Fruit fly (Drosophila melanogaster) whole organism, embryonic: ENCODE measurements around the gene Hexim.

Source experiments
- Antp ChIP-seq: fragments of 200-800 bp; sonication (Bioruptor generic); optimal IDR thresholded peaks from 3 replicates; lab custom pipeline; 2016; ENCODE audit warnings: missing biosample characterization, missing genetic modification characterization
- Asciz ChIP-seq: fragments of 200-800 bp; sonication (Bioruptor generic); optimal IDR thresholded peaks from 2 replicates; lab custom pipeline; 2017; ENCODE audit warnings: missing biosample characterization, mild to moderate bottlenecking, missing genetic modification characterization, missing genetic modification reagents
- Atf6 ChIP-seq: fragments of 200-800 bp; sonication (Bioruptor generic); IDR thresholded peaks from 2 replicates; pipeline ENCODE4 v1.3.6; 2022; ENCODE audit warnings: missing biosample characterization, missing genetic modification characterization
- CG1233 ChIP-seq: fragments of 200-800 bp; sonication (Bioruptor generic); optimal IDR thresholded peaks from 4 replicates; lab custom pipeline; 2018; ENCODE audit warnings: missing biosample characterization, mild to moderate bottlenecking, missing genetic modification characterization
- CG13296 ChIP-seq: fragments of 200-800 bp; sonication (Bioruptor generic); optimal IDR thresholded peaks from 3 replicates; lab custom pipeline; 2018; ENCODE audit warnings: missing biosample characterization, mild to moderate bottlenecking, missing genetic modification characterization
- CG13424 ChIP-seq: fragments of 200-800 bp; sonication (Bioruptor generic); optimal IDR thresholded peaks from 2 replicates; lab custom pipeline; 2019; ENCODE audit warnings: missing biosample characterization, mild to moderate bottlenecking, missing genetic modification characterization, moderate library complexity
- CG14965 ChIP-seq: fragments of 200-800 bp; sonication (Bioruptor generic); optimal IDR thresholded peaks from 2 replicates; lab custom pipeline; 2016; ENCODE audit warnings: missing biosample characterization, missing genetic modification characterization, borderline replicate concordance
- CG1529 ChIP-seq: fragments of 200-800 bp; sonication (Bioruptor generic); optimal IDR thresholded peaks from 3 replicates; lab custom pipeline; 2018; ENCODE audit warnings: missing biosample characterization, missing genetic modification characterization
- CG15479 ChIP-seq: fragments of 200-800 bp; sonication (Bioruptor generic); optimal IDR thresholded peaks from 3 replicates; lab custom pipeline; 2019; ENCODE audit warnings: missing biosample characterization, mild to moderate bottlenecking, missing genetic modification characterization, moderate library complexity
- CG16863 ChIP-seq: fragments of 200-800 bp; sonication (Bioruptor generic); optimal IDR thresholded peaks from 3 replicates; lab custom pipeline; 2016; ENCODE audit warnings: missing biosample characterization, missing genetic modification characterization
- CG17361 ChIP-seq: fragments of 200-800 bp; sonication (Bioruptor generic); IDR thresholded peaks from 3 replicates; pipeline ENCODE4 v1.3.6; 2022; ENCODE audit warnings: missing biosample characterization, missing genetic modification characterization
- CG17612 ChIP-seq: fragments of 200-800 bp; sonication (Bioruptor generic); IDR thresholded peaks from 2 replicates; pipeline ENCODE4 v1.3.6; 2022; ENCODE audit warnings: missing biosample characterization, missing genetic modification characterization
- CG17802 ChIP-seq: fragments of 200-800 bp; sonication (Bioruptor generic); optimal IDR thresholded peaks from 2 replicates; lab custom pipeline; 2018; ENCODE audit warnings: missing biosample characterization, mild to moderate bottlenecking, missing genetic modification characterization, moderate library complexity
- CG18476 ChIP-seq: fragments of 200-800 bp; sonication (Bioruptor generic); optimal IDR thresholded peaks from 2 replicates; lab custom pipeline; 2016; ENCODE audit warnings: missing biosample characterization, mild to moderate bottlenecking, missing genetic modification characterization
- CG18619 ChIP-seq: fragments of 200-800 bp; sonication (Bioruptor generic); optimal IDR thresholded peaks from 3 replicates; lab custom pipeline; 2017; ENCODE audit warnings: missing biosample characterization, mild to moderate bottlenecking, missing genetic modification characterization
- CG31388 ChIP-seq: fragments of 200-800 bp; sonication (Bioruptor generic); optimal IDR thresholded peaks from 2 replicates; lab custom pipeline; 2016; ENCODE audit warnings: missing biosample characterization, missing genetic modification characterization
- CG33213 ChIP-seq: fragments of 200-800 bp; sonication (Bioruptor generic); optimal IDR thresholded peaks from 3 replicates; lab custom pipeline; 2016; ENCODE audit warnings: missing biosample characterization, missing genetic modification characterization
- CG42726 ChIP-seq: fragments of 200-800 bp; sonication (Bioruptor generic); IDR thresholded peaks from 2 replicates; pipeline ENCODE4 v1.3.6; 2022; ENCODE audit warnings: missing biosample characterization, missing genetic modification characterization; ENCODE audit not compliant: partially characterized antibody
- CG4328 ChIP-seq: fragments of 200-800 bp; sonication (Bioruptor generic); optimal IDR thresholded peaks from 3 replicates; lab custom pipeline; 2017; ENCODE audit warnings: missing biosample characterization, missing genetic modification reagents, missing genetic modification characterization
- CG43689 ChIP-seq: fragments of 200-800 bp; sonication (Bioruptor generic); IDR thresholded peaks from 2 replicates; pipeline ENCODE4 v1.3.6; 2022; ENCODE audit warnings: missing biosample characterization, missing genetic modification characterization
- CG8089 ChIP-seq: fragments of 200-800 bp; sonication (Bioruptor generic); optimal IDR thresholded peaks from 3 replicates; lab custom pipeline; 2016; ENCODE audit warnings: missing biosample characterization, missing genetic modification characterization
- CG8478 ChIP-seq: fragments of >200 bp; optimal IDR thresholded peaks from 2 replicates; lab custom pipeline; 2018
- CG8924 ChIP-seq: fragments of 200-800 bp; optimal IDR thresholded peaks from 3 replicates; lab custom pipeline; 2019; ENCODE audit warnings: missing biosample characterization, mild to moderate bottlenecking, missing genetic modification characterization, moderate library complexity
- Chrac-16 ChIP-seq: fragments of 200-800 bp; sonication (Bioruptor generic); optimal IDR thresholded peaks from 3 replicates; lab custom pipeline; 2016; ENCODE audit warnings: missing biosample characterization, missing genetic modification characterization
- Dref ChIP-seq: fragments of 200-800 bp; sonication (Bioruptor generic); IDR thresholded peaks from 2 replicates; pipeline ENCODE4 v1.3.6; 2022; ENCODE audit warnings: missing biosample characterization, missing genetic modification characterization
- GATAe ChIP-seq: fragments of 200-800 bp; sonication (Bioruptor generic); conservative IDR thresholded peaks from 2 replicates; pipeline ENCODE4 v1.3.6; 2022; ENCODE audit warnings: missing biosample characterization, missing genetic modification characterization
- Hmx ChIP-seq: fragments of 200-800 bp; sonication (Bioruptor generic); optimal IDR thresholded peaks from 2 replicates; lab custom pipeline; 2016; ENCODE audit warnings: missing biosample characterization, missing genetic modification characterization
- NFAT ChIP-seq: fragments of 200-800 bp; sonication (Bioruptor generic); IDR thresholded peaks from 2 replicates; pipeline ENCODE4 v1.3.6; 2022; ENCODE audit warnings: missing biosample characterization, missing genetic modification characterization
- Oaz ChIP-seq: fragments of 200-800 bp; sonication (Bioruptor generic); IDR thresholded peaks from 2 replicates; pipeline ENCODE4 v1.3.6; 2022; ENCODE audit warnings: missing biosample characterization, missing genetic modification characterization
- Rfx ChIP-seq: fragments of 200-800 bp; sonication (Bioruptor generic); IDR thresholded peaks from 2 replicates; pipeline ENCODE4 v1.3.6; 2022; ENCODE audit warnings: missing biosample characterization, missing genetic modification characterization
- ap ChIP-seq: fragments of 200-800 bp; sonication (Bioruptor generic); IDR thresholded peaks from 2 replicates; pipeline ENCODE4 v1.3.6; 2022; ENCODE audit warnings: missing biosample characterization, missing genetic modification characterization
- ato ChIP-seq: fragments of 200-800 bp; sonication (Bioruptor generic); IDR thresholded peaks from 2 replicates; pipeline ENCODE4 v1.3.6; 2022; ENCODE audit warnings: missing biosample characterization, missing genetic modification characterization; ENCODE audit not compliant: partially characterized antibody
- bbx ChIP-seq: fragments of 200-800 bp; sonication (Bioruptor generic); IDR thresholded peaks from 2 replicates; pipeline ENCODE4 v1.3.6; 2022; ENCODE audit warnings: missing biosample characterization, missing genetic modification characterization; ENCODE audit not compliant: partially characterized antibody
- bigmax ChIP-seq: fragments of 200-800 bp; sonication (Bioruptor generic); optimal IDR thresholded peaks from 2 replicates; lab custom pipeline; 2018; ENCODE audit warnings: missing biosample characterization, mild to moderate bottlenecking, missing genetic modification characterization
- cas ChIP-seq: fragments of 200-800 bp; sonication (Bioruptor generic); IDR thresholded peaks from 2 replicates; pipeline ENCODE4 v1.3.6; 2022; ENCODE audit warnings: missing biosample characterization, missing genetic modification characterization
- cwo ChIP-seq: fragments of 200-800 bp; sonication (Bioruptor generic); optimal IDR thresholded peaks from 3 replicates; lab custom pipeline; 2017; ENCODE audit warnings: missing biosample characterization, missing genetic modification characterization, mild to moderate bottlenecking, moderate library complexity, missing genetic modification reagents
- dimm ChIP-seq: fragments of 200-800 bp; sonication (Bioruptor generic); IDR thresholded peaks from 2 replicates; pipeline ENCODE4 v1.3.6; 2022; ENCODE audit warnings: missing biosample characterization, missing genetic modification characterization
- gcm ChIP-seq: fragments of 200-800 bp; sonication (Bioruptor generic); optimal IDR thresholded peaks from 2 replicates; lab custom pipeline; 2019; ENCODE audit warnings: missing biosample characterization, mild to moderate bottlenecking, missing genetic modification characterization, moderate library complexity
- kay ChIP-seq: fragments of 200-800 bp; sonication (Bioruptor generic); optimal IDR thresholded peaks from 2 replicates; lab custom pipeline; 2016; ENCODE audit warnings: missing biosample characterization, missing genetic modification characterization
- knrl ChIP-seq: fragments of 200-800 bp; sonication (Bioruptor generic); IDR thresholded peaks from 3 replicates; pipeline ENCODE4 v1.3.6; 2022; ENCODE audit warnings: missing biosample characterization, missing genetic modification characterization; ENCODE audit not compliant: partially characterized antibody
- luna ChIP-seq: fragments of 200-800 bp; sonication (Bioruptor generic); optimal IDR thresholded peaks from 2 replicates; lab custom pipeline; 2016; ENCODE audit warnings: missing biosample characterization, missing genetic modification characterization
- mam ChIP-seq: fragments of 200-800 bp; sonication (Bioruptor generic); optimal IDR thresholded peaks from 3 replicates; lab custom pipeline; 2016; ENCODE audit warnings: missing biosample characterization, missing genetic modification characterization
- mld ChIP-seq: fragments of 200-800 bp; sonication (Bioruptor generic); IDR thresholded peaks from 3 replicates; pipeline ENCODE4 v1.3.6; 2022; ENCODE audit warnings: missing biosample characterization, missing genetic modification characterization; ENCODE audit not compliant: partially characterized antibody
- nerfin-2 ChIP-seq: fragments of 200-800 bp; sonication (Bioruptor generic); IDR thresholded peaks from 2 replicates; pipeline ENCODE4 v1.3.6; 2022; ENCODE audit warnings: missing biosample characterization, missing genetic modification characterization; ENCODE audit not compliant: partially characterized antibody
- nom ChIP-seq: fragments of 200-800 bp; sonication (Bioruptor generic); optimal IDR thresholded peaks from 2 replicates; lab custom pipeline; 2017; ENCODE audit warnings: missing biosample characterization, missing genetic modification characterization, mild to moderate bottlenecking, moderate library complexity, missing genetic modification reagents
- p53 ChIP-seq: fragments of 200-800 bp; sonication (Bioruptor generic); optimal IDR thresholded peaks from 2 replicates; lab custom pipeline; 2016; ENCODE audit warnings: missing biosample characterization, missing genetic modification characterization
- pho ChIP-seq: fragments of 200-800 bp; sonication (Bioruptor generic); optimal IDR thresholded peaks from 2 replicates; lab custom pipeline; 2016; ENCODE audit warnings: missing biosample characterization, missing genetic modification characterization
- pum ChIP-seq: fragments of 200-800 bp; sonication (Bioruptor generic); optimal IDR thresholded peaks from 2 replicates; lab custom pipeline; 2016; ENCODE audit warnings: missing biosample characterization, missing genetic modification characterization
- sens ChIP-seq: fragments of 200-800 bp; sonication (Bioruptor generic); peaks from one replicate; lab custom pipeline; 2016; ENCODE audit warnings: missing biosample characterization, missing genetic modification characterization
- tap ChIP-seq: fragments of 200-800 bp; optimal IDR thresholded peaks from 3 replicates; lab custom pipeline; 2019; ENCODE audit warnings: missing biosample characterization, mild to moderate bottlenecking, missing genetic modification characterization, moderate library complexity
- ttk ChIP-seq: fragments of 200-800 bp; sonication (Bioruptor generic); IDR thresholded peaks from 2 replicates; pipeline ENCODE4 v2.1.2; 2022; ENCODE audit warnings: missing biosample characterization, missing genetic modification characterization
- z ChIP-seq: fragments of 200-800 bp; sonication (Bioruptor generic); IDR thresholded peaks from 3 replicates; pipeline ENCODE4 v1.3.6; 2022; ENCODE audit warnings: missing biosample characterization, missing genetic modification characterization

The Hexim gene

DNA sequence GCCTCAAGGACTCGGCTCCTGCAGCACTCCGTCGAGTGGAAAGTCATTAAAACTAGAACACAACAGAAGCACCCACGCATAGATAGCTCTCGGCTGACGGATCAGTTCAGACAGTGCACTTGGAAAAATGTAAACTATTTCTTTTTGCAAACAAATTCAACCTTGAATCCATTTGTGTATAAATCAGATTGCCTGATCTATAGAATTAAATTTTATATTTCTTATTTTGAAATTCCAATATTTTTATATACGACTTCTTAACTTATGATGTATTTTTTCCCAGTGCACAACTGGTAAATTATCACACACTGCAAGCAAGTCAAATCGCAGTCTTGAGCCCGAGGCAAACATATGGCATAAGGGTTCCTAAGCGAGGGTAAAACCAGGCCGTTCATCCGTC is 15.5 kb downstream of the Hexim start (continued):
- TF ChIP-seq Chrac-16 (GFP tag; lab: Kevin White, UChicago) (peak; percentile 60), CG13296 (no peak), CG17361 (GFP tag; lab: Robert Waterston, UW) (peak; percentile 75), tap (tag; lab: Kevin White, UChicago) (peak; percentile 47), mam (GFP tag; lab: Kevin White, UChicago) (no peak), CG17612 (GFP tag; lab: Robert Waterston, UW) (no peak), p53 (GFP tag; lab: Kevin White, UChicago) (no peak), Hmx (no peak), dimm (no peak), nerfin-2 (GFP tag; lab: Robert Waterston, UW) (no peak), CG8924 (tag; lab: Kevin White, UChicago) (peak; percentile 78), ato (GFP tag; lab: Robert Waterston, UW) (no peak), GATAe (GFP tag; lab: Robert Waterston, UW) (no peak), CG1529 (GFP tag; lab: Kevin White, UChicago) (peak; percentile 35), CG14965 (GFP tag; lab: Kevin White, UChicago) (peak; percentile 3), Oaz (GFP tag; lab: Robert Waterston, UW) (no peak), CG13424 (tag; lab: Kevin White, UChicago) (peak; percentile 30), knrl (GFP tag; lab: Robert Waterston, UW) (no peak), CG8478 (lab: Kevin White, UChicago) (no peak), z (GFP tag; lab: Robert Waterston, UW) (peak; percentile 51; the same call in 1 of the 3 replicates), CG31388 (GFP tag; lab: Kevin White, UChicago) (peak; percentile 37), CG43689 (GFP tag; lab: Robert Waterston, UW) (no peak), Dref (GFP tag; lab: Robert Waterston, UW) (no peak), mld (no peak), CG15479 (GFP tag; lab: Kevin White, UChicago) (peak; percentile 62), nom (peak; percentile 7), CG33213 (GFP tag; lab: Kevin White, UChicago) (peak; percentile 45), CG42726 (GFP tag; lab: Robert Waterston, UW) (no peak), ap (GFP tag; lab: Robert Waterston, UW) (0 out of 2 replicates have a peak, but pooled peaks have one; percentile 17), CG1233 (peak; percentile 49), Rfx (GFP tag; lab: Robert Waterston, UW) (peak; percentile 29; the same call in 1 of the 2 replicates), bbx (no peak), ttk (GFP tag; lab: Robert Waterston, UW) (peak; percentile 52), CG4328 (GFP tag; lab: Kevin White, UChicago) (no peak), kay (GFP tag; lab: Kevin White, UChicago) (peak; percentile 38), bigmax (GFP tag; lab: Kevin White, UChicago) (no peak), luna (GFP tag; lab: Kevin White, UChicago) (no peak), cas (GFP tag; lab: Robert Waterston, UW) (no peak), CG18619 (no peak), CG8089 (GFP tag; lab: Kevin White, UChicago) (no peak), CG16863 (peak; percentile 45), Asciz (GFP tag; lab: Kevin White, UChicago) (peak; percentile 24), Atf6 (GFP tag; lab: Robert Waterston, UW) (no peak), pho (no peak), CG18476 (peak; percentile 48), cwo (no peak), CG17802 (tag; lab: Kevin White, UChicago) (no peak), NFAT (GFP tag; lab: Robert Waterston, UW) (no peak), sens (peak; percentile 94), Antp (GFP tag; lab: Kevin White, UChicago) (no peak), pum (GFP tag; lab: Kevin White, UChicago) (peak; percentile 22), gcm (GFP tag; lab: Kevin White, UChicago) (peak; percentile 51)
